Fruit fly (Drosophila melanogaster) whole organism, embryonic: ENCODE results near the gene egh.

Source experiments
- Antp ChIP-seq: fragments of 200-800 bp; sonication (Bioruptor generic); optimal IDR thresholded peaks from 3 replicates; lab custom pipeline; 2016; ENCODE audit warnings: missing biosample characterization, missing genetic modification characterization
- CG10366 ChIP-seq: fragments of 200-800 bp; sonication (Bioruptor generic); IDR thresholded peaks from 2 replicates; pipeline ENCODE4 v1.3.6; 2022; ENCODE audit warnings: missing biosample characterization, missing genetic modification characterization
- CG12769 ChIP-seq: fragments of 200-800 bp; sonication (Bioruptor generic); optimal IDR thresholded peaks from 2 replicates; lab custom pipeline; 2019; ENCODE audit warnings: missing biosample characterization, mild to moderate bottlenecking, missing genetic modification characterization, moderate library complexity
- CG12942 ChIP-seq: fragments of 200-800 bp; sonication (Bioruptor generic); optimal IDR thresholded peaks from 3 replicates; lab custom pipeline; 2016; ENCODE audit warnings: missing biosample characterization, missing genetic modification characterization
- CG14860 ChIP-seq: fragments of 200-800 bp; sonication (Bioruptor generic); IDR thresholded peaks from 3 replicates; pipeline ENCODE4 v1.3.6; 2022; ENCODE audit warnings: missing biosample characterization, missing genetic modification characterization; ENCODE audit not compliant: partially characterized antibody
- CG16779 ChIP-seq: fragments of 200-800 bp; sonication (Bioruptor generic); IDR thresholded peaks from 2 replicates; pipeline ENCODE4 v1.3.6; 2022; ENCODE audit warnings: missing biosample characterization, missing genetic modification characterization
- CG17568 ChIP-seq: fragments of 200-800 bp; sonication (Bioruptor generic); optimal IDR thresholded peaks from 2 replicates; lab custom pipeline; 2018; ENCODE audit warnings: missing biosample characterization, mild to moderate bottlenecking, missing genetic modification characterization, moderate library complexity
- CG18619 ChIP-seq: fragments of 200-800 bp; sonication (Bioruptor generic); optimal IDR thresholded peaks from 3 replicates; lab custom pipeline; 2017; ENCODE audit warnings: missing biosample characterization, mild to moderate bottlenecking, missing genetic modification characterization
- CG30020 ChIP-seq: fragments of 200-800 bp; optimal IDR thresholded peaks from 2 replicates; lab custom pipeline; 2019; ENCODE audit warnings: missing biosample characterization, mild to moderate bottlenecking, missing genetic modification characterization, moderate library complexity
- CG3163 ChIP-seq: fragments of 200-800 bp; sonication (Bioruptor generic); optimal IDR thresholded peaks from 3 replicates; lab custom pipeline; 2016; ENCODE audit warnings: missing biosample characterization, missing genetic modification characterization
- CG33213 ChIP-seq: fragments of 200-800 bp; sonication (Bioruptor generic); optimal IDR thresholded peaks from 3 replicates; lab custom pipeline; 2016; ENCODE audit warnings: missing biosample characterization, missing genetic modification characterization
- CG5180 ChIP-seq: fragments of 200-800 bp; sonication (Bioruptor generic); optimal IDR thresholded peaks from 3 replicates; lab custom pipeline; 2017; ENCODE audit warnings: missing biosample characterization, missing genetic modification characterization, mild to moderate bottlenecking, moderate library complexity, missing genetic modification reagents
- CG5953 ChIP-seq: fragments of 200-800 bp; sonication (Bioruptor generic); IDR thresholded peaks from 2 replicates; pipeline ENCODE4 v1.3.6; 2022; ENCODE audit warnings: missing biosample characterization, missing genetic modification characterization
- CG6175 ChIP-seq: fragments of 200-800 bp; sonication (Bioruptor generic); IDR thresholded peaks from 3 replicates; pipeline ENCODE4 v1.3.6; 2022; ENCODE audit warnings: missing biosample characterization, missing genetic modification characterization
- CG6765 ChIP-seq: fragments of 200-800 bp; sonication (Bioruptor generic); optimal IDR thresholded peaks from 3 replicates; lab custom pipeline; 2017; ENCODE audit warnings: missing biosample characterization, mild to moderate bottlenecking, missing genetic modification characterization
- CG9817 ChIP-seq: fragments of 200-800 bp; sonication (Bioruptor generic); optimal IDR thresholded peaks from 2 replicates; lab custom pipeline; 2018; ENCODE audit warnings: missing biosample characterization, mild to moderate bottlenecking, missing genetic modification characterization, moderate library complexity
- CG9932 ChIP-seq: fragments of 200-800 bp; sonication (Bioruptor generic); IDR thresholded peaks from 2 replicates; pipeline ENCODE4 v1.3.6; 2022; ENCODE audit warnings: missing biosample characterization, missing genetic modification characterization
- HmgZ ChIP-seq: fragments of 200-800 bp; sonication (Bioruptor generic); optimal IDR thresholded peaks from 2 replicates; lab custom pipeline; 2018; ENCODE audit warnings: missing biosample characterization, mild to moderate bottlenecking, missing genetic modification characterization
- Hr51 ChIP-seq, 2 experiments: fragments of 200-800 bp; sonication (Bioruptor generic); optimal IDR thresholded peaks; 2 replicates in 1 of 2; 3 replicates in 1 of 2; lab custom pipeline; 2016 to 2018; ENCODE audit warnings: missing biosample characterization in 2 of 2, missing genetic modification characterization in 2 of 2, mild to moderate bottlenecking in 1 of 2, moderate library complexity in 1 of 2
- Hsf ChIP-seq: fragments of 200-800 bp; sonication (Bioruptor generic); optimal IDR thresholded peaks from 3 replicates; lab custom pipeline; 2016; ENCODE audit warnings: missing biosample characterization, missing genetic modification characterization
- Mes4 ChIP-seq: fragments of 200-800 bp; sonication (Bioruptor generic); optimal IDR thresholded peaks from 2 replicates; lab custom pipeline; 2016; ENCODE audit warnings: missing biosample characterization, missing genetic modification characterization
- Neu2 ChIP-seq: fragments of 200-800 bp; sonication (Bioruptor generic); optimal IDR thresholded peaks from 3 replicates; lab custom pipeline; 2016; ENCODE audit warnings: missing biosample characterization, missing genetic modification characterization, borderline replicate concordance
- Pdp1 ChIP-seq, 2 experiments: fragments of 200-800 bp; sonication (Bioruptor generic); optimal IDR thresholded peaks; 3 replicates each; lab custom pipeline; 2016; ENCODE audit warnings: missing biosample characterization in 2 of 2, missing genetic modification characterization in 2 of 2, mild to moderate bottlenecking in 1 of 2, moderate library complexity in 1 of 2
- Rx ChIP-seq: fragments of 200-800 bp; sonication (Bioruptor generic); IDR thresholded peaks from 2 replicates; pipeline ENCODE4 v1.3.6; 2022; ENCODE audit warnings: missing biosample characterization, missing genetic modification characterization
- Sry-β ChIP-seq: fragments of 200-800 bp; sonication (Bioruptor generic); optimal IDR thresholded peaks from 2 replicates; lab custom pipeline; 2018; ENCODE audit warnings: missing biosample characterization, mild to moderate bottlenecking, missing genetic modification characterization, moderate library complexity
- Stat92E ChIP-seq, 3 experiments: fragments of >200 bp in 2 of 3; fragments of 200-800 bp in 1 of 3; sonication (Bioruptor generic) in 1 of 3; optimal IDR thresholded peaks; 2 replicates each; lab custom pipeline; 2017 to 2019; ENCODE audit warnings: missing biosample characterization in 3 of 3, missing genetic modification characterization in 3 of 3, mild to moderate bottlenecking in 1 of 3, moderate library complexity in 1 of 3
- ac ChIP-seq: fragments of 200-800 bp; sonication (Bioruptor generic); optimal IDR thresholded peaks from 3 replicates; lab custom pipeline; 2017; ENCODE audit warnings: missing biosample characterization, mild to moderate bottlenecking, missing genetic modification characterization
- ase ChIP-seq: fragments of 200-800 bp; sonication (Bioruptor generic); IDR thresholded peaks from 3 replicates; pipeline ENCODE4 v1.3.6; 2022; ENCODE audit warnings: missing biosample characterization, missing genetic modification characterization
- bab2 ChIP-seq: fragments of 200-800 bp; sonication (Bioruptor generic); optimal IDR thresholded peaks from 2 replicates; lab custom pipeline; 2016; ENCODE audit warnings: missing biosample characterization, missing genetic modification characterization
- cato ChIP-seq: fragments of 200-800 bp; sonication (Bioruptor generic); optimal IDR thresholded peaks from 2 replicates; lab custom pipeline; 2016; ENCODE audit warnings: missing biosample characterization, missing genetic modification characterization, borderline replicate concordance
- crc ChIP-seq: fragments of 200-800 bp; sonication (Bioruptor generic); optimal IDR thresholded peaks from 2 replicates; lab custom pipeline; 2016; ENCODE audit warnings: missing biosample characterization, missing genetic modification characterization
- dimm ChIP-seq: fragments of 200-800 bp; sonication (Bioruptor generic); IDR thresholded peaks from 2 replicates; pipeline ENCODE4 v1.3.6; 2022; ENCODE audit warnings: missing biosample characterization, missing genetic modification characterization
- disco-r ChIP-seq: fragments of 200-800 bp; sonication (Bioruptor generic); optimal IDR thresholded peaks from 2 replicates; lab custom pipeline; 2016; ENCODE audit warnings: missing biosample characterization, missing genetic modification characterization
- dpn ChIP-seq, 2 experiments: fragments of 200-800 bp; sonication (Bioruptor generic); optimal IDR thresholded peaks; 3 replicates each; lab custom pipeline; 2016; ENCODE audit warnings: missing biosample characterization in 2 of 2, missing genetic modification characterization in 2 of 2
- exex ChIP-seq: fragments of 200-800 bp; sonication (Bioruptor generic); optimal IDR thresholded peaks from 4 replicates; lab custom pipeline; 2018; ENCODE audit warnings: missing biosample characterization, mild to moderate bottlenecking, missing genetic modification characterization, moderate library complexity
- fd3F ChIP-seq: fragments of 200-800 bp; sonication (Bioruptor generic); optimal IDR thresholded peaks from 2 replicates; lab custom pipeline; 2018; ENCODE audit warnings: missing biosample characterization, mild to moderate bottlenecking, missing genetic modification characterization, moderate library complexity
- kni ChIP-seq: fragments of 200-800 bp; sonication (Bioruptor generic); optimal IDR thresholded peaks from 3 replicates; lab custom pipeline; 2017; ENCODE audit warnings: mild to moderate bottlenecking, missing biosample characterization, missing genetic modification reagents, missing genetic modification characterization
- lbe ChIP-seq: fragments of 200-800 bp; sonication (Bioruptor generic); optimal IDR thresholded peaks from 2 replicates; lab custom pipeline; 2016; ENCODE audit warnings: missing biosample characterization, mild to moderate bottlenecking, missing genetic modification characterization
- mld ChIP-seq: fragments of 200-800 bp; sonication (Bioruptor generic); IDR thresholded peaks from 3 replicates; pipeline ENCODE4 v1.3.6; 2022; ENCODE audit warnings: missing biosample characterization, missing genetic modification characterization; ENCODE audit not compliant: partially characterized antibody
- pan ChIP-seq, 4 experiments: fragments of >200 bp in 3 of 4; fragments of 200-800 bp in 1 of 4; sonication (Bioruptor generic) in 1 of 4; optimal IDR thresholded peaks in 3 of 4; IDR thresholded peaks in 1 of 4; 2 replicates each; pipeline versions ENCODE4 v1.3.6 to Lab custom; 2017 to 2022; ENCODE audit warnings: missing biosample characterization in 2 of 4, missing genetic modification characterization in 2 of 4, mixed read lengths in 1 of 4
- phol ChIP-seq: fragments of 200-800 bp; sonication (Bioruptor generic); optimal IDR thresholded peaks from 3 replicates; lab custom pipeline; 2018; ENCODE audit warnings: missing biosample characterization, mild to moderate bottlenecking, missing genetic modification characterization, moderate library complexity
- pita ChIP-seq: fragments of 200-800 bp; sonication (Bioruptor generic); optimal IDR thresholded peaks from 2 replicates; lab custom pipeline; 2017; ENCODE audit warnings: missing biosample characterization, mild to moderate bottlenecking, missing genetic modification characterization
- prd ChIP-seq, 3 experiments: fragments of >200 bp in 2 of 3; fragments of 200-800 bp in 1 of 3; sonication (Bioruptor generic) in 1 of 3; optimal IDR thresholded peaks in 2 of 3; IDR thresholded peaks in 1 of 3; 2 replicates in 2 of 3; 3 replicates in 1 of 3; pipeline versions ENCODE4 v1.3.6 to Lab custom; 2017 to 2022; ENCODE audit warnings: missing biosample characterization in 1 of 3, missing genetic modification characterization in 1 of 3
- psq ChIP-seq: fragments of 200-800 bp; sonication (Bioruptor generic); optimal IDR thresholded peaks from 2 replicates; lab custom pipeline; 2017; ENCODE audit warnings: missing biosample characterization, missing genetic modification characterization
- repo ChIP-seq: fragments of 200-800 bp; sonication (Bioruptor generic); optimal IDR thresholded peaks from 2 replicates; lab custom pipeline; 2016; ENCODE audit warnings: missing biosample characterization, missing genetic modification characterization
- slou ChIP-seq: fragments of 200-800 bp; sonication (Bioruptor generic); optimal IDR thresholded peaks from 3 replicates; lab custom pipeline; 2016; ENCODE audit warnings: missing biosample characterization, missing genetic modification characterization
- sug ChIP-seq: fragments of 200-800 bp; optimal IDR thresholded peaks from 2 replicates; lab custom pipeline; 2019; ENCODE audit warnings: missing biosample characterization, mild to moderate bottlenecking, missing genetic modification characterization, moderate library complexity
- tgo ChIP-seq: fragments of 200-800 bp; sonication (Bioruptor generic); IDR thresholded peaks from 3 replicates; pipeline ENCODE4 v1.3.6; 2022; ENCODE audit warnings: missing biosample characterization, missing genetic modification characterization

The egh gene

dm6 chrX:2619651-2620050 is 31.3 kb downstream of the egh start, which contains the start of the genes Tsp3A and Seipin (continued):
- TF ChIP-seq ac (no peak), bab2 (peak; percentile 77), Rx (GFP tag; lab: Robert Waterston, UW) (peak; percentile 88), Hr51 (GFP tag; optimal IDR thresholded peaks at IDR 0.05; lab: Kevin White, UChicago) (peak; percentile 68 to 83), crc (GFP tag; lab: Kevin White, UChicago) (peak; percentile 79), CG9932 (GFP tag; lab: Robert Waterston, UW) (peak; percentile 81), CG30020 (peak; percentile 37), dpn (GFP tag; optimal IDR thresholded peaks at IDR 0.05; lab: Kevin White, UChicago) (peak; percentile 75 to 89), CG5180 (GFP tag; lab: Kevin White, UChicago) (no peak), HmgZ (peak; percentile 88), cato (GFP tag; lab: Kevin White, UChicago) (peak; percentile 56), Sry-β (GFP tag; lab: Kevin White, UChicago) (no peak), pan (optimal IDR thresholded peaks at IDR 0.05; lab: Kevin White, UChicago) (no peak), pan (GFP tag; optimal IDR thresholded peaks at IDR 0.05 in 1 of 2, IDR thresholded peaks at IDR 0.05 in 1 of 2) (peak in 1 of 2 experiments; percentile 92), CG14860 (GFP tag; lab: Robert Waterston, UW) (no peak), CG9817 (tag; lab: Kevin White, UChicago) (peak; percentile 70), Mes4 (peak; percentile 74), exex (tag; lab: Kevin White, UChicago) (peak; percentile 95), disco-r (GFP tag; lab: Kevin White, UChicago) (peak; percentile 77), CG12942 (peak; percentile 73), CG18619 (GFP tag; lab: Kevin White, UChicago) (peak; percentile 75), CG16779 (GFP tag; lab: Robert Waterston, UW) (peak; percentile 92), tgo (peak; percentile 85), repo (GFP tag; lab: Kevin White, UChicago) (peak; percentile 63), mld (GFP tag; lab: Robert Waterston, UW) (0 out of 3 replicates have a peak, but pooled peaks have one; percentile 21), Hsf (peak; percentile 79), slou (GFP tag; lab: Kevin White, UChicago) (no peak), CG12769 (tag; lab: Kevin White, UChicago) (no peak), dimm (peak; percentile 22; the same call in 1 of the 2 replicates), sug (tag; lab: Kevin White, UChicago) (peak; percentile 85), CG17568 (GFP tag; lab: Kevin White, UChicago) (no peak), CG10366 (GFP tag; lab: Robert Waterston, UW) (peak; percentile 86), phol (tag; lab: Kevin White, UChicago) (peak; percentile 75), ase (GFP tag; lab: Robert Waterston, UW) (peak; percentile 88), pita (GFP tag; lab: Kevin White, UChicago) (no peak), fd3F (peak; percentile 77), CG6175 (peak; percentile 80; the same call in 2 of the 3 replicates), lbe (no peak), kni (GFP tag; lab: Kevin White, UChicago) (peak; percentile 20), Antp (GFP tag; lab: Kevin White, UChicago) (peak; percentile 86), Pdp1 (GFP tag; optimal IDR thresholded peaks at IDR 0.05; lab: Kevin White, UChicago) (peak; percentile 75 to 84), prd (optimal IDR thresholded peaks at IDR 0.05; lab: Kevin White, UChicago) (no peak), prd (GFP tag; IDR thresholded peaks at IDR 0.05; lab: Robert Waterston, UW) (peak; percentile 88), CG5953 (peak; percentile 74), Neu2 (GFP tag; lab: Kevin White, UChicago) (no peak), Stat92E (GFP tag; optimal IDR thresholded peaks at IDR 0.05; lab: Kevin White, UChicago) (peak in 1 of 3 experiments; percentile 37), CG3163 (peak; percentile 54), psq (GFP tag; lab: Kevin White, UChicago) (peak; percentile 4), CG6765 (GFP tag; lab: Kevin White, UChicago) (peak; percentile 84), CG33213 (peak; percentile 79)
